Worm (Caenorhabditis elegans) whole organism, young adult: ENCODE data around the gene acdh-8.

Experiments used
- B0035.1 ChIP-seq: sonication (generic microtip); optimal IDR thresholded peaks from 2 replicates; lab custom pipeline; 2016; ENCODE audit warnings: missing genetic modification characterization, mild to moderate bottlenecking, missing compliant biosample characterization, missing genotype, missing genetic modification reagents
- D2030.7 ChIP-seq: fragments of 200-800 bp; sonication (Bioruptor generic); IDR thresholded peaks from 2 replicates; pipeline ENCODE4 v1.3.6; 2022; ENCODE audit warnings: missing genetic modification reagents, missing genetic modification characterization, missing compliant biosample characterization
- F33H1.4 ChIP-seq: fragments of 200-800 bp; sonication (Bioruptor generic); IDR thresholded peaks from 2 replicates; pipeline ENCODE4 v1.3.6; 2022; ENCODE audit warnings: missing genetic modification reagents, missing genetic modification characterization, missing compliant biosample characterization
- F49E8.2 ChIP-seq: sonication (generic microtip); optimal IDR thresholded peaks from 3 replicates; lab custom pipeline; 2017; ENCODE audit warnings: missing genetic modification characterization, mild to moderate bottlenecking, missing compliant biosample characterization, antibody characterized with exemption, moderate library complexity; ENCODE audit not compliant: insufficient read depth
- F52B5.7 ChIP-seq: sonication (generic microtip); optimal IDR thresholded peaks from 2 replicates; lab custom pipeline; 2016; ENCODE audit warnings: mild to moderate bottlenecking, missing genetic modification characterization, missing compliant biosample characterization
- F55B11.4 ChIP-seq: sonication (generic microtip); optimal IDR thresholded peaks from 2 replicates; lab custom pipeline; 2016; ENCODE audit warnings: missing compliant biosample characterization, missing genetic modification characterization, borderline replicate concordance; ENCODE audit not compliant: insufficient read depth
- F57A8.1 ChIP-seq: fragments of 200-800 bp; sonication (Bioruptor generic); optimal IDR thresholded peaks from 2 replicates; lab custom pipeline; 2018; ENCODE audit warnings: mild to moderate bottlenecking, missing genetic modification characterization, moderate library complexity, missing compliant biosample characterization
- Y53G8AR.9 ChIP-seq: fragments of 200-800 bp; sonication (Bioruptor generic); conservative IDR thresholded peaks from 2 replicates; pipeline ENCODE4 v1.3.6; 2022; ENCODE audit warnings: missing genetic modification reagents, missing genetic modification characterization, missing compliant biosample characterization
- Y79H2A.3 ChIP-seq: fragments of 200-800 bp; sonication (Bioruptor generic); conservative IDR thresholded peaks from 2 replicates; pipeline ENCODE4 v1.3.6; 2022; ENCODE audit warnings: missing genetic modification reagents, missing genetic modification characterization, missing compliant biosample characterization
- attf-5 ChIP-seq: fragments of 200-800 bp; sonication (Bioruptor generic); optimal IDR thresholded peaks from 2 replicates; lab custom pipeline; 2018; ENCODE audit warnings: mild to moderate bottlenecking, missing genetic modification characterization, missing compliant biosample characterization
- cebp-1 ChIP-seq, 2 experiments: fragments of 200-800 bp in 1 of 2; sonication (Bioruptor generic) in 1 of 2; sonication (generic microtip) in 1 of 2; IDR thresholded peaks in 1 of 2; optimal IDR thresholded peaks in 1 of 2; 2 replicates each; pipeline versions ENCODE4 v1.3.6 to Lab custom; 2017 to 2022; ENCODE audit warnings: missing compliant biosample characterization in 2 of 2, missing genetic modification characterization in 2 of 2, mild to moderate bottlenecking in 1 of 2, missing genetic modification reagents in 1 of 2, moderate library complexity in 1 of 2
- ceh-27 ChIP-seq: fragments of 200-800 bp; sonication (Bioruptor generic); optimal IDR thresholded peaks from 2 replicates; lab custom pipeline; 2018; ENCODE audit warnings: mild to moderate bottlenecking, missing genetic modification characterization, moderate library complexity, missing compliant biosample characterization
- ceh-58 ChIP-seq: fragments of 200-800 bp; sonication (Bioruptor generic); IDR thresholded peaks from 2 replicates; pipeline ENCODE4 v1.3.6; 2022; ENCODE audit warnings: missing genetic modification characterization, missing compliant biosample characterization
- ceh-91 ChIP-seq: fragments of 200-800 bp; sonication (Bioruptor generic); IDR thresholded peaks from 2 replicates; pipeline ENCODE4 v1.3.6; 2022; ENCODE audit warnings: missing genetic modification reagents, missing genetic modification characterization, missing compliant biosample characterization
- dox-1 ChIP-seq: fragments of 200-800 bp; sonication (Bioruptor generic); IDR thresholded peaks from 2 replicates; pipeline ENCODE4 v1.3.6; 2022; ENCODE audit warnings: missing genetic modification reagents, missing genetic modification characterization, missing compliant biosample characterization
- egl-18 ChIP-seq: fragments of 200-800 bp; sonication (Bioruptor generic); IDR thresholded peaks from 2 replicates; pipeline ENCODE4 v1.3.6; 2022; ENCODE audit warnings: missing genetic modification reagents, missing genetic modification characterization, missing compliant biosample characterization
- egrh-3 ChIP-seq: fragments of 200-800 bp; sonication (Bioruptor generic); IDR thresholded peaks from 2 replicates; pipeline ENCODE4 v1.3.6; 2022; ENCODE audit warnings: missing genetic modification reagents, missing genetic modification characterization, missing compliant biosample characterization
- gei-17 ChIP-seq: fragments of 200-800 bp; sonication (Bioruptor generic); optimal IDR thresholded peaks from 2 replicates; lab custom pipeline; 2018; ENCODE audit warnings: mild to moderate bottlenecking, missing genetic modification characterization, missing compliant biosample characterization
- him-1 ChIP-seq: sonication (generic microtip); optimal IDR thresholded peaks from 2 replicates; lab custom pipeline; 2016; ENCODE audit warnings: missing genotype, missing genetic modification reagents, missing genetic modification characterization, missing compliant biosample characterization
- hsf-1 ChIP-seq: fragments of 200-800 bp; sonication (Bioruptor generic); IDR thresholded peaks from 2 replicates; pipeline ENCODE4 v1.3.6; 2022; ENCODE audit warnings: missing genetic modification reagents, missing genetic modification characterization, missing compliant biosample characterization
- lag-1 ChIP-seq: fragments of 200-800 bp; sonication (Bioruptor generic); IDR thresholded peaks from 2 replicates; pipeline ENCODE4 v1.3.6; 2022; ENCODE audit warnings: missing genetic modification reagents, missing genetic modification characterization, missing compliant biosample characterization
- let-607 ChIP-seq, 2 experiments: fragments of 200-800 bp in 1 of 2; sonication (Bioruptor generic) in 1 of 2; sonication (generic microtip) in 1 of 2; optimal IDR thresholded peaks; 2 replicates each; lab custom pipeline; 2016 to 2018; ENCODE audit warnings: mild to moderate bottlenecking in 2 of 2, missing compliant biosample characterization in 2 of 2, missing genetic modification characterization in 2 of 2, moderate library complexity in 2 of 2, missing genotype in 1 of 2
- lin-54 ChIP-seq: fragments of 200-800 bp; sonication (Bioruptor generic); optimal IDR thresholded peaks from 2 replicates; lab custom pipeline; 2018; ENCODE audit warnings: mild to moderate bottlenecking, missing genetic modification characterization, missing compliant biosample characterization
- nfya-1 ChIP-seq: sonication (generic microtip); optimal IDR thresholded peaks from 2 replicates; lab custom pipeline; 2017; ENCODE audit warnings: antibody characterized with exemption, missing compliant biosample characterization, missing genetic modification characterization, borderline replicate concordance; ENCODE audit not compliant: insufficient read depth
- nfya-2 ChIP-seq: fragments of 200-800 bp; sonication (Bioruptor generic); IDR thresholded peaks from 2 replicates; pipeline ENCODE4 v1.3.6; 2022; ENCODE audit warnings: missing genetic modification reagents, missing genetic modification characterization, missing compliant biosample characterization
- nfyb-1 ChIP-seq: fragments of 200-800 bp; sonication (Bioruptor generic); IDR thresholded peaks from 2 replicates; pipeline ENCODE4 v1.3.6; 2022; ENCODE audit warnings: missing genetic modification reagents, missing genetic modification characterization, missing compliant biosample characterization
- nhr-27 ChIP-seq: fragments of 200-800 bp; sonication (Bioruptor generic); optimal IDR thresholded peaks from 2 replicates; lab custom pipeline; 2018; ENCODE audit warnings: mild to moderate bottlenecking, missing genetic modification characterization, moderate library complexity, missing compliant biosample characterization
- nhr-80 ChIP-seq: sonication (generic microtip); optimal IDR thresholded peaks from 2 replicates; lab custom pipeline; 2016; ENCODE audit warnings: missing genetic modification characterization, missing compliant biosample characterization
- pbrm-1 ChIP-seq: fragments of 200-800 bp; sonication (Bioruptor generic); IDR thresholded peaks from 2 replicates; pipeline ENCODE4 v1.3.6; 2022; ENCODE audit warnings: missing genetic modification reagents, missing genetic modification characterization, missing compliant biosample characterization
- rcor-1 ChIP-seq: fragments of 200-800 bp; sonication (Bioruptor generic); IDR thresholded peaks from 2 replicates; pipeline ENCODE4 v1.3.6; 2022; ENCODE audit warnings: missing genetic modification reagents, missing genetic modification characterization, missing compliant biosample characterization
- rpc-1 ChIP-seq, 2 experiments: fragments of 150-350 bp in 1 of 2; sonication (generic microtip) in 1 of 2; optimal IDR thresholded peaks; 2 replicates each; lab custom pipeline; 2014 to 2018; ENCODE audit warnings: missing biosample characterization in 1 of 2, missing genetic modification characterization in 1 of 2, missing genetic modification reagents in 1 of 2, missing genotype in 1 of 2
- sptf-2 ChIP-seq: fragments of 200-800 bp; sonication (Bioruptor generic); optimal IDR thresholded peaks from 2 replicates; lab custom pipeline; 2018; ENCODE audit warnings: mild to moderate bottlenecking, missing genetic modification characterization, missing compliant biosample characterization
- tbp1 ChIP-seq: fragments of 200-800 bp; sonication (Bioruptor generic); optimal IDR thresholded peaks from 2 replicates; lab custom pipeline; 2018; ENCODE audit warnings: mild to moderate bottlenecking, missing genetic modification characterization, missing compliant biosample characterization
- tbx-9 ChIP-seq: sonication (generic microtip); optimal IDR thresholded peaks from 2 replicates; lab custom pipeline; 2016; ENCODE audit warnings: borderline replicate concordance, missing genetic modification characterization, inconsistent platforms, missing compliant biosample characterization
- unc-62 ChIP-seq: fragments of 150-350 bp; optimal IDR thresholded peaks from 2 replicates; lab custom pipeline; 2014; ENCODE audit warnings: missing biosample characterization, missing genetic modification reagents, missing genetic modification characterization
- zfh-2 ChIP-seq: fragments of 200-800 bp; sonication (Bioruptor generic); conservative IDR thresholded peaks from 2 replicates; pipeline ENCODE4 v1.3.6; 2022; ENCODE audit warnings: missing genetic modification reagents, missing genetic modification characterization, missing compliant biosample characterization
- ztf-18 ChIP-seq: sonication (generic microtip); optimal IDR thresholded peaks from 2 replicates; lab custom pipeline; 2016; ENCODE audit warnings: missing genotype, mild to moderate bottlenecking, missing genetic modification characterization, missing compliant biosample characterization

The acdh-8 gene

DNA sequence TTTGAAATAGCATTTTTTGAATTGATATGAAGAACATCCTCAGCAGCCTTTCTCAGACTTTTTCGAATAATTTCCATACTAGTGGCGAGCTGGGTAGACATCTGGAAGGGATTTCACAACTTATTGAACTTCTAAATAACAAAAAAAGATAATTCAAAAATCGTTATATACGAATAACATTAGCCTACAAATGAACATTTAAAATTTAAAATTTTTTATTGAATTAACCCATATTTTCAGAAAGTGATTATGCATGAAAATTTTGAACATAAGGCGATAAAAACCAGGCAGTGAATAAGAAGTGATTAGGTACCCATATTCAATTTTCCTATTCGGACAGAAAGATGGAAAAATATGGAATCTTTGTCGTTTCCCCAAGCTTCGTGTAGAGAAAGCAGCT, 34.2 kb downstream of the acdh-8 start, which contains the start of gene ZK1248.11 (continued):
- TF ChIP-seq nfya-2 (GFP tag; lab: Robert Waterston, UW), result no peak
- TF ChIP-seq, all 124 proteins: peak for 0

- TF ChIP-seq F49E8.2 (no peak), nfyb-1 (GFP tag; lab: Robert Waterston, UW) (0 out of 2 replicates have a peak, but pooled peaks have one; percentile 23), lin-54 (GFP tag; lab: Kevin White, UChicago) (no peak), rcor-1 (GFP tag; lab: Robert Waterston, UW) (no peak), nfya-1 (no peak), ztf-18 (tag; lab: Kevin White, UChicago) (no peak), ceh-91 (no peak), unc-62 (GFP tag; lab: Kevin White, UChicago) (no peak), F55B11.4 (tag; lab: Kevin White, UChicago) (no peak), gei-17 (GFP tag; lab: Kevin White, UChicago) (no peak), ceh-27 (no peak), nhr-27 (no peak), Y53G8AR.9 (0 out of 2 replicates have a peak, but pooled peaks have one; percentile 8), lag-1 (no peak), nhr-80 (peak; percentile 52), hsf-1 (GFP tag; lab: Robert Waterston, UW) (no peak), F33H1.4 (GFP tag; lab: Robert Waterston, UW) (no peak), dox-1 (GFP tag; lab: Robert Waterston, UW) (peak; percentile 23; the same call in 1 of the 2 replicates)
- TF ChIP-seq, all 124 proteins: peak for 4
Observed at ce11 chrII:5829940-5830424, 35.7 kb downstream of the acdh-8 start, which contains the start of gene col-74. TSS of gene col-74 (plus strand) at chrII:5830374.

ce11 chrII:5831373-5831772, 37.1 kb downstream of the acdh-8 start:
- TF ChIP-seq pbrm-1 (GFP tag; lab: Robert Waterston, UW), result no peak
- TF ChIP-seq egrh-3 (GFP tag; lab: Robert Waterston, UW), result peak; percentile 57; the same call in 1 of the 2 replicates
- peak; percentile 82 for TF ChIP-seq zfh-2 (GFP tag; lab: Robert Waterston, UW)

DNA sequence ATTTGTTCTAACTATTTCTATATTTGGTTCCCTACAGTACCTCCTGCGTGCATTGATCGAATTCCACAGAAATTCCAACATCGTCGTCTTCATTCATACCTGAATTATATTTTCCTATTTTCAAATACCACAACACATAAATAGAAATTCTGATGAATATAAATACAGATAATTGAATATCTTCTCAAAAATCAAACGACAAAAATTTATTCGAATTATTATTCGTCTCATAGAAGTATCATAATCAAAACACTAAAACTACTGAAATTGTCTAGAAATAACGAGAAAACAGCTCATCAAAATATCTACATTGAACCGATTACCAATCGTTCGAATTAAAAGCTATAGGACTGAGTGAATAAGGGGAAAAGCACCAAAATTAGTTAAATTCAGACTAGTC, 38.8 kb downstream of the acdh-8 start, which contains the start of gene gtap-1:
Gene gtap-1 (minus strand): TSS at position 101 of the 400 bp plus-strand sequence.
- no peak for TF ChIP-seq egl-18 (GFP tag; lab: Robert Waterston, UW)
- no peak for TF ChIP-seq ceh-58
- TF ChIP-seq sptf-2 (GFP tag; lab: Kevin White, UChicago), result no peak
- no peak for TF ChIP-seq him-1 (tag; lab: Kevin White, UChicago)
- no peak for TF ChIP-seq let-607 (tag; optimal IDR thresholded peaks at IDR 0.05; lab: Kevin White, UChicago)
- TF ChIP-seq ceh-27, result no peak

DNA sequence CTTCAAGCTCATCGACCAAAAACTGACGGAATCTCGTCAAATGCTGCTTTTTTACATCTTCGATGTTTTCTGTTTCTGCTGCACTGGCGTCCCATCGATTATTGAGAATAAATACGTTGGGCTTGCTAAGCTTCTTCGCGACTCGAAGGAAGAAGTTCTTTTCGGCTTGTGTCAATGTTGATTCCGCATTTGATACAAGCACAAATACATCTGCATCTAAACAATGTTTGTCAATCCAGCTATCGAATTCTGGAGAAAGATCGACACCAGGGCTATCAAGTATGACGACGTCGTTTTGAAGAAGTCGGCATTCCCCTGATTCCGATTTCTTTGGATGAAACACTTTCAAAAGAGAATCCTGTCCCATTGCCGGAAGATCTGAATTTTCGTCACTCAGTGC, 40.9 kb downstream of the acdh-8 start:
- TF ChIP-seq cebp-1 (GFP tag; IDR thresholded peaks at IDR 0.05; lab: Robert Waterston, UW) (no peak), cebp-1 (tag; optimal IDR thresholded peaks at IDR 0.05; lab: Kevin White, UChicago) (no peak), tbx-9 (tag; lab: Kevin White, UChicago) (no peak), sptf-2 (GFP tag; lab: Kevin White, UChicago) (no peak), Y79H2A.3 (GFP tag; lab: Robert Waterston, UW) (no peak), F52B5.7 (tag; lab: Kevin White, UChicago) (no peak), rpc-1 (optimal IDR thresholded peaks at IDR 0.05; lab: Kevin White, UChicago) (no peak), rpc-1 (tag; optimal IDR thresholded peaks at IDR 0.05; lab: Kevin White, UChicago) (no peak), Y53G8AR.9 (no peak), tbp1 (GFP tag; lab: Kevin White, UChicago) (no peak), D2030.7 (GFP tag; lab: Robert Waterston, UW) (no peak), B0035.1 (tag; lab: Kevin White, UChicago) (no peak), dox-1 (GFP tag; lab: Robert Waterston, UW) (no peak), attf-5 (GFP tag; lab: Kevin White, UChicago) (no peak), F57A8.1 (no peak)
